Fruit fly (Drosophila melanogaster) whole organism, embryonic: Measurements from ENCODE around the gene CG12728.

Source experiments
- Adf1 ChIP-seq: fragments of 200-800 bp; sonication (Bioruptor generic); IDR thresholded peaks from 2 replicates; pipeline ENCODE4 v1.3.6; 2022; ENCODE audit warnings: missing biosample characterization, missing genetic modification characterization
- CG10366 ChIP-seq: fragments of 200-800 bp; sonication (Bioruptor generic); IDR thresholded peaks from 2 replicates; pipeline ENCODE4 v1.3.6; 2022; ENCODE audit warnings: missing biosample characterization, missing genetic modification characterization
- CG10462 ChIP-seq: fragments of 200-800 bp; sonication (Bioruptor generic); optimal IDR thresholded peaks from 2 replicates; lab custom pipeline; 2016; ENCODE audit warnings: missing biosample characterization, missing genetic modification characterization
- CG10959 ChIP-seq: fragments of 200-800 bp; sonication (Bioruptor generic); IDR thresholded peaks from 2 replicates; pipeline ENCODE4 v1.3.6; 2022; ENCODE audit warnings: missing biosample characterization, missing genetic modification characterization
- CG11093 ChIP-seq: fragments of 200-800 bp; sonication (Bioruptor generic); IDR thresholded peaks from 3 replicates; pipeline ENCODE4 v1.3.6; 2022; ENCODE audit warnings: missing biosample characterization, missing genetic modification characterization
- CG11247 ChIP-seq: fragments of 200-800 bp; sonication (Bioruptor generic); IDR thresholded peaks from 2 replicates; pipeline ENCODE4 v1.3.6; 2022; ENCODE audit warnings: missing biosample characterization, missing genetic modification characterization
- CG11695 ChIP-seq: fragments of 200-800 bp; sonication (Bioruptor generic); IDR thresholded peaks from 3 replicates; pipeline ENCODE4 v1.3.6; 2022; ENCODE audit warnings: missing biosample characterization, missing genetic modification characterization
- CG12391 ChIP-seq: fragments of 200-800 bp; sonication (Bioruptor generic); optimal IDR thresholded peaks from 3 replicates; lab custom pipeline; 2018; ENCODE audit warnings: missing biosample characterization, mild to moderate bottlenecking, missing genetic modification characterization, moderate library complexity
- CG1529 ChIP-seq: fragments of 200-800 bp; sonication (Bioruptor generic); optimal IDR thresholded peaks from 3 replicates; lab custom pipeline; 2018; ENCODE audit warnings: missing biosample characterization, missing genetic modification characterization
- CG17385 ChIP-seq: fragments of 200-800 bp; sonication (Bioruptor generic); optimal IDR thresholded peaks from 3 replicates; lab custom pipeline; 2018; ENCODE audit warnings: missing biosample characterization, mild to moderate bottlenecking, missing genetic modification characterization
- CG1832 ChIP-seq: fragments of 200-800 bp; sonication (Bioruptor generic); optimal IDR thresholded peaks from 2 replicates; lab custom pipeline; 2017; ENCODE audit warnings: missing biosample characterization, mild to moderate bottlenecking, missing genetic modification characterization, inconsistent platforms
- CG30431 ChIP-seq: fragments of 200-800 bp; sonication (Bioruptor generic); optimal IDR thresholded peaks from 2 replicates; lab custom pipeline; 2017; ENCODE audit warnings: missing biosample characterization, missing genetic modification characterization
- CG32772 ChIP-seq: fragments of 200-800 bp; sonication (Bioruptor generic); IDR thresholded peaks from 2 replicates; pipeline ENCODE4 v1.3.6; 2022; ENCODE audit warnings: missing biosample characterization, missing genetic modification characterization
- CG3407 ChIP-seq: fragments of 200-800 bp; sonication (Bioruptor generic); optimal IDR thresholded peaks from 2 replicates; lab custom pipeline; 2018; ENCODE audit warnings: missing biosample characterization, mild to moderate bottlenecking, missing genetic modification characterization
- CG4404 ChIP-seq: fragments of 200-800 bp; sonication (Bioruptor generic); IDR thresholded peaks from 2 replicates; pipeline ENCODE4 v1.3.6; 2022; ENCODE audit warnings: missing biosample characterization, missing genetic modification characterization
- CG4424 ChIP-seq: fragments of 200-800 bp; sonication (Bioruptor generic); optimal IDR thresholded peaks from 3 replicates; lab custom pipeline; 2016; ENCODE audit warnings: missing biosample characterization, missing genetic modification characterization
- CG4820 ChIP-seq: fragments of 200-800 bp; sonication (Bioruptor generic); optimal IDR thresholded peaks from 3 replicates; lab custom pipeline; 2016; ENCODE audit warnings: missing biosample characterization, missing genetic modification characterization
- CG8924 ChIP-seq: fragments of 200-800 bp; optimal IDR thresholded peaks from 3 replicates; lab custom pipeline; 2019; ENCODE audit warnings: missing biosample characterization, mild to moderate bottlenecking, missing genetic modification characterization, moderate library complexity
- CG9437 ChIP-seq: fragments of 200-800 bp; sonication (Bioruptor generic); optimal IDR thresholded peaks from 2 replicates; lab custom pipeline; 2018; ENCODE audit warnings: missing biosample characterization, mild to moderate bottlenecking, missing genetic modification characterization
- Chrac-16 ChIP-seq: fragments of 200-800 bp; sonication (Bioruptor generic); optimal IDR thresholded peaks from 3 replicates; lab custom pipeline; 2016; ENCODE audit warnings: missing biosample characterization, missing genetic modification characterization
- Doc2 ChIP-seq: fragments of 200-800 bp; sonication (Bioruptor generic); IDR thresholded peaks from 2 replicates; pipeline ENCODE4 v1.3.6; 2022; ENCODE audit warnings: missing biosample characterization, missing genetic modification characterization
- HLH4C ChIP-seq: fragments of 200-800 bp; sonication (Bioruptor generic); IDR thresholded peaks from 3 replicates; pipeline ENCODE4 v1.3.6; 2022; ENCODE audit warnings: missing biosample characterization, missing genetic modification characterization; ENCODE audit not compliant: partially characterized antibody
- HLH54F ChIP-seq: fragments of 200-800 bp; sonication (Bioruptor generic); optimal IDR thresholded peaks from 3 replicates; lab custom pipeline; 2016; ENCODE audit warnings: missing biosample characterization, missing genetic modification characterization
- HmgZ ChIP-seq: fragments of 200-800 bp; sonication (Bioruptor generic); optimal IDR thresholded peaks from 2 replicates; lab custom pipeline; 2018; ENCODE audit warnings: missing biosample characterization, mild to moderate bottlenecking, missing genetic modification characterization
- Hr51 ChIP-seq, 2 experiments: fragments of 200-800 bp; sonication (Bioruptor generic); optimal IDR thresholded peaks; 2 replicates in 1 of 2; 3 replicates in 1 of 2; lab custom pipeline; 2016 to 2018; ENCODE audit warnings: missing biosample characterization in 2 of 2, missing genetic modification characterization in 2 of 2, mild to moderate bottlenecking in 1 of 2, moderate library complexity in 1 of 2
- MBD-R2 ChIP-seq: fragments of 200-800 bp; sonication (Bioruptor generic); IDR thresholded peaks from 2 replicates; pipeline ENCODE4 v1.3.6; 2022; ENCODE audit warnings: missing biosample characterization, missing genetic modification characterization
- NFAT ChIP-seq: fragments of 200-800 bp; sonication (Bioruptor generic); IDR thresholded peaks from 2 replicates; pipeline ENCODE4 v1.3.6; 2022; ENCODE audit warnings: missing biosample characterization, missing genetic modification characterization
- Oli ChIP-seq: fragments of 200-800 bp; sonication (Bioruptor generic); optimal IDR thresholded peaks from 2 replicates; lab custom pipeline; 2018; ENCODE audit warnings: missing biosample characterization, mild to moderate bottlenecking, missing genetic modification characterization, moderate library complexity
- Sry-δ ChIP-seq: fragments of 200-800 bp; sonication (Bioruptor generic); optimal IDR thresholded peaks from 2 replicates; lab custom pipeline; 2016; ENCODE audit warnings: missing biosample characterization, missing genetic modification characterization
- Stat92E ChIP-seq, 3 experiments: fragments of >200 bp in 2 of 3; fragments of 200-800 bp in 1 of 3; sonication (Bioruptor generic) in 1 of 3; optimal IDR thresholded peaks; 2 replicates each; lab custom pipeline; 2017 to 2019; ENCODE audit warnings: missing biosample characterization in 3 of 3, missing genetic modification characterization in 3 of 3, mild to moderate bottlenecking in 1 of 3, moderate library complexity in 1 of 3
- Trl ChIP-seq, 3 experiments: fragments of >200 bp in 2 of 3; fragments of 200-800 bp in 1 of 3; sonication (Bioruptor generic) in 1 of 3; optimal IDR thresholded peaks; 2 replicates in 1 of 3; 3 replicates in 2 of 3; lab custom pipeline; 2016 to 2017; ENCODE audit warnings: missing biosample characterization in 1 of 3, missing genetic modification characterization in 1 of 3
- Vsx1 ChIP-seq: fragments of 200-800 bp; sonication (Bioruptor generic); optimal IDR thresholded peaks from 2 replicates; lab custom pipeline; 2017; ENCODE audit warnings: missing biosample characterization, mild to moderate bottlenecking, missing genetic modification characterization, missing genetic modification reagents
- aop ChIP-seq: fragments of 200-800 bp; sonication (Bioruptor generic); IDR thresholded peaks from 2 replicates; pipeline ENCODE4 v1.3.6; 2022; ENCODE audit warnings: missing biosample characterization, missing genetic modification characterization
- bbx ChIP-seq: fragments of 200-800 bp; sonication (Bioruptor generic); IDR thresholded peaks from 2 replicates; pipeline ENCODE4 v1.3.6; 2022; ENCODE audit warnings: missing biosample characterization, missing genetic modification characterization; ENCODE audit not compliant: partially characterized antibody
- bsh ChIP-seq, 2 experiments: fragments of 200-800 bp; sonication (Bioruptor generic); optimal IDR thresholded peaks; 2 replicates each; lab custom pipeline; 2017 to 2018; ENCODE audit warnings: mild to moderate bottlenecking in 2 of 2, missing biosample characterization in 2 of 2, missing genetic modification characterization in 2 of 2, moderate library complexity in 1 of 2
- chm ChIP-seq: fragments of 200-800 bp; sonication (Bioruptor generic); IDR thresholded peaks from 2 replicates; pipeline ENCODE4 v1.3.6; 2022; ENCODE audit warnings: missing biosample characterization, missing genetic modification characterization
- eve ChIP-seq, 2 experiments: fragments of >200 bp; optimal IDR thresholded peaks; 2 replicates each; lab custom pipeline; 2017; ENCODE audit warnings: missing biosample characterization in 2 of 2, missing genetic modification characterization in 2 of 2
- exex ChIP-seq: fragments of 200-800 bp; sonication (Bioruptor generic); optimal IDR thresholded peaks from 4 replicates; lab custom pipeline; 2018; ENCODE audit warnings: missing biosample characterization, mild to moderate bottlenecking, missing genetic modification characterization, moderate library complexity
- fd96Cb ChIP-seq: fragments of 200-800 bp; sonication (Bioruptor generic); optimal IDR thresholded peaks from 2 replicates; lab custom pipeline; 2018; ENCODE audit warnings: missing biosample characterization, mild to moderate bottlenecking, missing genetic modification characterization, moderate library complexity
- gcm ChIP-seq: fragments of 200-800 bp; sonication (Bioruptor generic); optimal IDR thresholded peaks from 2 replicates; lab custom pipeline; 2019; ENCODE audit warnings: missing biosample characterization, mild to moderate bottlenecking, missing genetic modification characterization, moderate library complexity
- ham ChIP-seq: fragments of 200-800 bp; sonication (Bioruptor generic); IDR thresholded peaks from 2 replicates; pipeline ENCODE4 v1.3.6; 2022; ENCODE audit warnings: missing biosample characterization, missing genetic modification characterization
- hkb ChIP-seq, 2 experiments: fragments of 200-800 bp in 1 of 2; fragments of >200 bp in 1 of 2; sonication (Bioruptor generic) in 1 of 2; IDR thresholded peaks in 1 of 2; optimal IDR thresholded peaks in 1 of 2; 2 replicates each; pipeline versions ENCODE4 v1.3.6 to Lab custom; 2017 to 2022; ENCODE audit warnings: missing biosample characterization in 1 of 2, missing genetic modification characterization in 1 of 2
- lab ChIP-seq: fragments of 200-800 bp; sonication (Bioruptor generic); optimal IDR thresholded peaks from 3 replicates; lab custom pipeline; 2017; ENCODE audit warnings: missing biosample characterization, missing genetic modification characterization, mild to moderate bottlenecking, moderate library complexity, missing genetic modification reagents
- mld ChIP-seq: fragments of 200-800 bp; sonication (Bioruptor generic); IDR thresholded peaks from 3 replicates; pipeline ENCODE4 v1.3.6; 2022; ENCODE audit warnings: missing biosample characterization, missing genetic modification characterization; ENCODE audit not compliant: partially characterized antibody
- otp ChIP-seq: fragments of 200-800 bp; sonication (Bioruptor generic); IDR thresholded peaks from 3 replicates; pipeline ENCODE4, ENCODE4 v1.3.6; 2022; ENCODE audit warnings: missing biosample characterization, missing genetic modification characterization
- repo ChIP-seq: fragments of 200-800 bp; sonication (Bioruptor generic); optimal IDR thresholded peaks from 2 replicates; lab custom pipeline; 2016; ENCODE audit warnings: missing biosample characterization, missing genetic modification characterization
- slbo ChIP-seq: fragments of 200-800 bp; sonication (Bioruptor generic); IDR thresholded peaks from 2 replicates; pipeline ENCODE4 v1.3.6; 2022; ENCODE audit warnings: missing biosample characterization, missing genetic modification characterization
- unc-4 ChIP-seq: fragments of 200-800 bp; sonication (Bioruptor generic); IDR thresholded peaks from 2 replicates; pipeline ENCODE4 v1.3.6; 2022; ENCODE audit warnings: missing biosample characterization, missing genetic modification characterization; ENCODE audit not compliant: partially characterized antibody
- zfh1 ChIP-seq: fragments of 200-800 bp; sonication (Bioruptor generic); IDR thresholded peaks from 3 replicates; pipeline ENCODE4 v1.3.6; 2022; ENCODE audit warnings: missing biosample characterization, missing genetic modification characterization
- zfh2 ChIP-seq: fragments of 200-800 bp; sonication (Bioruptor generic); optimal IDR thresholded peaks from 2 replicates; lab custom pipeline; 2016; ENCODE audit warnings: missing biosample characterization, missing genetic modification characterization

The CG12728 gene

dm6 chrX:5989368-5989767 is 47.0 kb downstream of the CG12728 start (continued):
- TF ChIP-seq otp (GFP tag; lab: Robert Waterston, UW): peak; percentile 55; the same call in 1 of the 3 replicates
- TF ChIP-seq CG4424: peak; percentile 28
- no peak for TF ChIP-seq Vsx1 (GFP tag; lab: Kevin White, UChicago)
- peak; percentile 23; the same call in 1 of the 2 replicates for TF ChIP-seq slbo (GFP tag; lab: Robert Waterston, UW)
- TF ChIP-seq CG1832 (GFP tag; lab: Kevin White, UChicago): no peak
- TF ChIP-seq HLH54F: no peak
- peak; percentile 47 for TF ChIP-seq CG8924 (tag; lab: Kevin White, UChicago)
- no peak for TF ChIP-seq NFAT (GFP tag; lab: Robert Waterston, UW)
- TF ChIP-seq unc-4: no peak
- TF ChIP-seq Oli (tag; lab: Kevin White, UChicago): peak; percentile 61
- TF ChIP-seq CG32772 (GFP tag; lab: Robert Waterston, UW): 0 out of 2 replicates have a peak, but pooled peaks have one; percentile 44
- peak in 1 of 2 experiments; percentile 63 for TF ChIP-seq Hr51 (GFP tag; optimal IDR thresholded peaks at IDR 0.05; lab: Kevin White, UChicago)
- peak; percentile 25 for TF ChIP-seq CG17385 (GFP tag; lab: Kevin White, UChicago)
- TF ChIP-seq CG9437 (GFP tag; lab: Kevin White, UChicago): no peak
- peak; percentile 62; the same call in 2 of the 3 replicates for TF ChIP-seq CG11695 (GFP tag; lab: Robert Waterston, UW)
- peak in 1 of 2 experiments; percentile 64 for TF ChIP-seq bsh (GFP tag; optimal IDR thresholded peaks at IDR 0.05; lab: Kevin White, UChicago)
- peak; percentile 32 for TF ChIP-seq CG4820
- peak; percentile 65 for TF ChIP-seq CG10366 (GFP tag; lab: Robert Waterston, UW)
- peak; percentile 50 for TF ChIP-seq lab (GFP tag; lab: Kevin White, UChicago)
- no peak for TF ChIP-seq CG10462
- no peak for TF ChIP-seq MBD-R2
- no peak for TF ChIP-seq bbx (GFP tag; lab: Robert Waterston, UW)
- TF ChIP-seq fd96Cb (tag; lab: Kevin White, UChicago): peak; percentile 42
- TF ChIP-seq, all 482 proteins: peak for 131

- TF ChIP-seq hkb (optimal IDR thresholded peaks at IDR 0.05; lab: Kevin White, UChicago) (no peak), hkb (GFP tag; IDR thresholded peaks at IDR 0.05; lab: Robert Waterston, UW) (no peak), CG12391 (peak; percentile 7), chm (no peak), zfh2 (GFP tag; lab: Kevin White, UChicago) (no peak), Hr51 (GFP tag; optimal IDR thresholded peaks at IDR 0.05; lab: Kevin White, UChicago) (peak in 1 of 2 experiments; percentile 22), HmgZ (tag; lab: Kevin White, UChicago) (peak; percentile 40), CG4404 (GFP tag; lab: Robert Waterston, UW) (no peak), CG10959 (no peak), CG11247 (GFP tag; lab: Robert Waterston, UW) (no peak), ham (GFP tag; lab: Robert Waterston, UW) (no peak), CG3407 (no peak), zfh1 (GFP tag; lab: Robert Waterston, UW) (no peak), Stat92E (GFP tag; optimal IDR thresholded peaks at IDR 0.05; lab: Kevin White, UChicago) (no peak), repo (GFP tag; lab: Kevin White, UChicago) (no peak), aop (GFP tag; lab: Robert Waterston, UW) (no peak), Chrac-16 (GFP tag; lab: Kevin White, UChicago) (no peak), Doc2 (GFP tag; lab: Robert Waterston, UW) (no peak), CG11093 (GFP tag; lab: Robert Waterston, UW) (no peak), Sry-δ (GFP tag; lab: Kevin White, UChicago) (no peak), CG30431 (GFP tag; lab: Kevin White, UChicago) (no peak), Trl (optimal IDR thresholded peaks at IDR 0.05; lab: Kevin White, UChicago) (no peak), Trl (GFP tag; optimal IDR thresholded peaks at IDR 0.05; lab: Kevin White, UChicago) (no peak), Adf1 (GFP tag; lab: Robert Waterston, UW) (no peak), eve (GFP tag; optimal IDR thresholded peaks at IDR 0.05; lab: Kevin White, UChicago) (no peak), mld (GFP tag; lab: Robert Waterston, UW) (no peak), exex (tag; lab: Kevin White, UChicago) (no peak), HLH4C (GFP tag; lab: Robert Waterston, UW) (no peak), CG1529 (GFP tag; lab: Kevin White, UChicago) (no peak), gcm (GFP tag; lab: Kevin White, UChicago) (no peak)
Measured at dm6 chrX:5992141-5992540, 49.7 kb downstream of the CG12728 start.
